Worm (Caenorhabditis elegans) whole organism, L1 larva: ENCODE data around the gene ZK381.8.

Experiments used
- C04F5.9 ChIP-seq: sonication (generic microtip); optimal IDR thresholded peaks from 2 replicates; lab custom pipeline; 2016; ENCODE audit warnings: missing genetic modification characterization, missing compliant biosample characterization
- irx-1 ChIP-seq: sonication (generic microtip); optimal IDR thresholded peaks from 2 replicates; lab custom pipeline; 2016; ENCODE audit warnings: missing genetic modification characterization, missing compliant biosample characterization
- lin-35 ChIP-seq, 2 experiments: fragments of 150-350 bp; optimal IDR thresholded peaks; 2 replicates each; lab custom pipeline; 2014; ENCODE audit warnings: missing biosample characterization in 2 of 2, missing genetic modification characterization in 2 of 2, missing genetic modification reagents in 2 of 2
- mdl-1 ChIP-seq, 2 experiments: fragments of 150-350 bp; optimal IDR thresholded peaks; 2 replicates each; lab custom pipeline; 2014 to 2017; ENCODE audit warnings: missing biosample characterization in 2 of 2, missing genetic modification characterization in 2 of 2, inconsistent platforms in 1 of 2
- sox-4 ChIP-seq: sonication (generic microtip); optimal IDR thresholded peaks from 2 replicates; lab custom pipeline; 2016; ENCODE audit warnings: missing genetic modification characterization, missing compliant biosample characterization
- swsn-7 ChIP-seq: sonication (generic microtip); optimal IDR thresholded peaks from 2 replicates; lab custom pipeline; 2016; ENCODE audit warnings: missing genetic modification characterization, missing compliant biosample characterization
- tbx-2 ChIP-seq: sonication (generic microtip); optimal IDR thresholded peaks from 2 replicates; lab custom pipeline; 2016; ENCODE audit warnings: missing genetic modification characterization, missing compliant biosample characterization
- unc-62 ChIP-seq: fragments of 150-350 bp; optimal IDR thresholded peaks from 2 replicates; lab custom pipeline; 2014; ENCODE audit warnings: missing biosample characterization, missing genetic modification reagents, missing genetic modification characterization
- ztf-11 ChIP-seq, 2 experiments: sonication (generic microtip); optimal IDR thresholded peaks; 2 replicates each; lab custom pipeline; 2016 to 2017; ENCODE audit warnings: missing genetic modification characterization in 2 of 2, missing biosample characterization in 1 of 2, missing compliant biosample characterization in 1 of 2

ce11 chrIV:6978625-6979024 is 8.5 kb upstream of the ZK381.8 start:
- TF ChIP-seq swsn-7 (tag; lab: Kevin White, UChicago): no peak
- no peak for TF ChIP-seq sox-4 (tag; lab: Kevin White, UChicago)
- TF ChIP-seq tbx-2 (tag; lab: Kevin White, UChicago): no peak
- no peak for TF ChIP-seq C04F5.9 (tag; lab: Kevin White, UChicago)
- TF ChIP-seq unc-62 (GFP tag; lab: Kevin White, UChicago): no peak
- no peak for TF ChIP-seq mdl-1 (tag; optimal IDR thresholded peaks at IDR 0.05; lab: Kevin White, UChicago)
- TF ChIP-seq ztf-11 (tag; optimal IDR thresholded peaks at IDR 0.05; lab: Kevin White, UChicago): no peak
- TF ChIP-seq lin-35 (GFP tag; optimal IDR thresholded peaks at IDR 0.05; lab: Kevin White, UChicago): no peak
- TF ChIP-seq irx-1: no peak
